Worm (Caenorhabditis elegans) whole organism, young adult: ENCODE results near the gene Y41D4A.7.

Experiments used
- B0035.1 ChIP-seq: sonication (generic microtip); optimal IDR thresholded peaks from 2 replicates; lab custom pipeline; 2016; ENCODE audit warnings: missing genetic modification characterization, mild to moderate bottlenecking, missing compliant biosample characterization, missing genotype, missing genetic modification reagents
- F33H1.4 ChIP-seq: fragments of 200-800 bp; sonication (Bioruptor generic); IDR thresholded peaks from 2 replicates; pipeline ENCODE4 v1.3.6; 2022; ENCODE audit warnings: missing genetic modification reagents, missing genetic modification characterization, missing compliant biosample characterization
- K11D2.4 ChIP-seq: fragments of 200-800 bp; sonication (Bioruptor generic); IDR thresholded peaks from 2 replicates; pipeline ENCODE4 v1.3.6; 2022; ENCODE audit warnings: missing genetic modification reagents, missing genetic modification characterization, missing compliant biosample characterization
- Y67H2A.10 ChIP-seq: fragments of 200-800 bp; sonication (Bioruptor generic); conservative IDR thresholded peaks from 2 replicates; pipeline ENCODE4 v1.3.6; 2022; ENCODE audit warnings: missing genetic modification reagents, missing genetic modification characterization, missing compliant biosample characterization
- Y79H2A.3 ChIP-seq: fragments of 200-800 bp; sonication (Bioruptor generic); conservative IDR thresholded peaks from 2 replicates; pipeline ENCODE4 v1.3.6; 2022; ENCODE audit warnings: missing genetic modification reagents, missing genetic modification characterization, missing compliant biosample characterization
- Y95B8A.8 ChIP-seq: fragments of 200-800 bp; sonication (Bioruptor generic); IDR thresholded peaks from 2 replicates; pipeline ENCODE4 v1.3.6; 2022; ENCODE audit warnings: missing genetic modification reagents, missing genetic modification characterization, missing compliant biosample characterization
- ZK185.1 ChIP-seq: sonication (generic microtip); optimal IDR thresholded peaks from 2 replicates; lab custom pipeline; 2016; ENCODE audit warnings: mild to moderate bottlenecking, missing genetic modification characterization, missing compliant biosample characterization; ENCODE audit not compliant: poor library complexity, severe bottlenecking
- aptf-2 ChIP-seq: fragments of 200-800 bp; sonication (Bioruptor generic); conservative IDR thresholded peaks from 2 replicates; pipeline ENCODE4 v1.3.6; 2022; ENCODE audit warnings: missing genetic modification reagents, missing genetic modification characterization, missing compliant biosample characterization
- atf-7 ChIP-seq: sonication (generic microtip); optimal IDR thresholded peaks from 2 replicates; lab custom pipeline; 2017; ENCODE audit warnings: mild to moderate bottlenecking, missing genetic modification characterization, missing compliant biosample characterization
- attf-5 ChIP-seq: fragments of 200-800 bp; sonication (Bioruptor generic); optimal IDR thresholded peaks from 2 replicates; lab custom pipeline; 2018; ENCODE audit warnings: mild to moderate bottlenecking, missing genetic modification characterization, missing compliant biosample characterization
- cebp-1 ChIP-seq, 2 experiments: fragments of 200-800 bp in 1 of 2; sonication (Bioruptor generic) in 1 of 2; sonication (generic microtip) in 1 of 2; IDR thresholded peaks in 1 of 2; optimal IDR thresholded peaks in 1 of 2; 2 replicates each; pipeline versions ENCODE4 v1.3.6 to Lab custom; 2017 to 2022; ENCODE audit warnings: missing compliant biosample characterization in 2 of 2, missing genetic modification characterization in 2 of 2, mild to moderate bottlenecking in 1 of 2, missing genetic modification reagents in 1 of 2, moderate library complexity in 1 of 2
- ceh-100 ChIP-seq: fragments of 200-800 bp; sonication (Bioruptor generic); IDR thresholded peaks from 2 replicates; pipeline ENCODE4 v1.3.6; 2022; ENCODE audit warnings: missing genetic modification reagents, missing genetic modification characterization, missing compliant biosample characterization
- ceh-40 ChIP-seq: fragments of 200-800 bp; sonication (Bioruptor generic); IDR thresholded peaks from 2 replicates; pipeline ENCODE4 v1.3.6; 2022; ENCODE audit warnings: missing genetic modification characterization, missing compliant biosample characterization
- ceh-79 ChIP-seq: sonication (generic microtip); optimal IDR thresholded peaks from 2 replicates; lab custom pipeline; 2017; ENCODE audit warnings: mild to moderate bottlenecking, missing genetic modification characterization, missing compliant biosample characterization
- ceh-91 ChIP-seq: fragments of 200-800 bp; sonication (Bioruptor generic); IDR thresholded peaks from 2 replicates; pipeline ENCODE4 v1.3.6; 2022; ENCODE audit warnings: missing genetic modification reagents, missing genetic modification characterization, missing compliant biosample characterization
- die-1 ChIP-seq: sonication (generic microtip); optimal IDR thresholded peaks from 2 replicates; lab custom pipeline; 2016; ENCODE audit warnings: missing genotype, mild to moderate bottlenecking, missing genetic modification characterization, missing compliant biosample characterization
- dox-1 ChIP-seq: fragments of 200-800 bp; sonication (Bioruptor generic); IDR thresholded peaks from 2 replicates; pipeline ENCODE4 v1.3.6; 2022; ENCODE audit warnings: missing genetic modification reagents, missing genetic modification characterization, missing compliant biosample characterization
- efl-1 ChIP-seq: fragments of 150-350 bp; optimal IDR thresholded peaks from 2 replicates; lab custom pipeline; 2014; ENCODE audit warnings: missing biosample characterization, missing genetic modification reagents, missing genetic modification characterization
- ekl-4 ChIP-seq: fragments of 200-800 bp; sonication (Bioruptor generic); IDR thresholded peaks from 2 replicates; pipeline ENCODE4 v1.3.6; 2022; ENCODE audit warnings: missing genetic modification reagents, missing genetic modification characterization, missing compliant biosample characterization
- hlh-26 ChIP-seq: fragments of 200-800 bp; sonication (Bioruptor generic); conservative IDR thresholded peaks from 2 replicates; pipeline ENCODE4 v1.3.6; 2022; ENCODE audit warnings: missing genetic modification reagents, missing genetic modification characterization, missing compliant biosample characterization
- hmg-1.2 ChIP-seq: fragments of 200-800 bp; sonication (Bioruptor generic); IDR thresholded peaks from 2 replicates; pipeline ENCODE4 v1.3.6; 2022; ENCODE audit warnings: missing genetic modification reagents, missing genetic modification characterization, missing compliant biosample characterization
- let-607 ChIP-seq, 2 experiments: fragments of 200-800 bp in 1 of 2; sonication (Bioruptor generic) in 1 of 2; sonication (generic microtip) in 1 of 2; optimal IDR thresholded peaks; 2 replicates each; lab custom pipeline; 2016 to 2018; ENCODE audit warnings: mild to moderate bottlenecking in 2 of 2, missing compliant biosample characterization in 2 of 2, missing genetic modification characterization in 2 of 2, moderate library complexity in 2 of 2, missing genotype in 1 of 2
- lin-26 ChIP-seq: fragments of 200-800 bp; sonication (Bioruptor generic); IDR thresholded peaks from 2 replicates; pipeline ENCODE4 v1.3.6; 2022; ENCODE audit warnings: missing genetic modification reagents, missing genetic modification characterization, missing compliant biosample characterization
- lsl-1 ChIP-seq: fragments of 200-800 bp; sonication (Bioruptor generic); optimal IDR thresholded peaks from 2 replicates; lab custom pipeline; 2018; ENCODE audit warnings: mild to moderate bottlenecking, missing genetic modification characterization, moderate library complexity, missing compliant biosample characterization
- madf-10 ChIP-seq: sonication (generic microtip); optimal IDR thresholded peaks from 2 replicates; lab custom pipeline; 2016; ENCODE audit warnings: mild to moderate bottlenecking, missing genetic modification characterization, missing compliant biosample characterization
- mcd-1 ChIP-seq: fragments of 200-800 bp; sonication (Bioruptor generic); IDR thresholded peaks from 2 replicates; pipeline ENCODE4 v1.3.6; 2022; ENCODE audit warnings: missing genetic modification reagents, missing genetic modification characterization, missing compliant biosample characterization
- nfya-1 ChIP-seq: sonication (generic microtip); optimal IDR thresholded peaks from 2 replicates; lab custom pipeline; 2017; ENCODE audit warnings: antibody characterized with exemption, missing compliant biosample characterization, missing genetic modification characterization, borderline replicate concordance; ENCODE audit not compliant: insufficient read depth
- nfyb-1 ChIP-seq: fragments of 200-800 bp; sonication (Bioruptor generic); IDR thresholded peaks from 2 replicates; pipeline ENCODE4 v1.3.6; 2022; ENCODE audit warnings: missing genetic modification reagents, missing genetic modification characterization, missing compliant biosample characterization
- nhr-80 ChIP-seq: sonication (generic microtip); optimal IDR thresholded peaks from 2 replicates; lab custom pipeline; 2016; ENCODE audit warnings: missing genetic modification characterization, missing compliant biosample characterization
- rec-8 ChIP-seq, 2 experiments: sonication (generic microtip); optimal IDR thresholded peaks; 2 replicates each; lab custom pipeline; 2016; ENCODE audit warnings: mild to moderate bottlenecking in 2 of 2, missing genetic modification characterization in 2 of 2, missing genetic modification reagents in 2 of 2, missing genotype in 2 of 2, missing biosample characterization in 1 of 2, missing compliant biosample characterization in 1 of 2, moderate library complexity in 1 of 2
- rpc-1 ChIP-seq, 2 experiments: fragments of 150-350 bp in 1 of 2; sonication (generic microtip) in 1 of 2; optimal IDR thresholded peaks; 2 replicates each; lab custom pipeline; 2014 to 2018; ENCODE audit warnings: missing biosample characterization in 1 of 2, missing genetic modification characterization in 1 of 2, missing genetic modification reagents in 1 of 2, missing genotype in 1 of 2
- snpc-4 ChIP-seq, 5 experiments: fragments of 150-350 bp in 1 of 5; sonication (generic microtip) in 4 of 5; optimal IDR thresholded peaks; 2 replicates each; lab custom pipeline; 2014 to 2018; ENCODE audit warnings: missing genetic modification characterization in 5 of 5, missing biosample characterization in 3 of 5, antibody characterized with exemption in 2 of 5, mild to moderate bottlenecking in 2 of 5, missing compliant biosample characterization in 2 of 5, missing genotype in 2 of 5, moderate library complexity in 2 of 5, missing genetic modification reagents in 1 of 5
- tbx-9 ChIP-seq: sonication (generic microtip); optimal IDR thresholded peaks from 2 replicates; lab custom pipeline; 2016; ENCODE audit warnings: borderline replicate concordance, missing genetic modification characterization, inconsistent platforms, missing compliant biosample characterization
- tlf-1 ChIP-seq: fragments of 200-800 bp; sonication (Bioruptor generic); optimal IDR thresholded peaks from 2 replicates; lab custom pipeline; 2018; ENCODE audit warnings: mild to moderate bottlenecking, missing genetic modification characterization, missing compliant biosample characterization
- unc-130 ChIP-seq: sonication (generic microtip); optimal IDR thresholded peaks from 2 replicates; lab custom pipeline; 2016; ENCODE audit warnings: missing genetic modification reagents, missing genetic modification characterization, missing compliant biosample characterization
- xnd-1 ChIP-seq: sonication (generic microtip); optimal IDR thresholded peaks from 2 replicates; lab custom pipeline; 2016; ENCODE audit warnings: missing genotype, missing genetic modification reagents, missing genetic modification characterization, missing compliant biosample characterization
- zfh-2 ChIP-seq: fragments of 200-800 bp; sonication (Bioruptor generic); conservative IDR thresholded peaks from 2 replicates; pipeline ENCODE4 v1.3.6; 2022; ENCODE audit warnings: missing genetic modification reagents, missing genetic modification characterization, missing compliant biosample characterization

Gene Y41D4A.7

DNA sequence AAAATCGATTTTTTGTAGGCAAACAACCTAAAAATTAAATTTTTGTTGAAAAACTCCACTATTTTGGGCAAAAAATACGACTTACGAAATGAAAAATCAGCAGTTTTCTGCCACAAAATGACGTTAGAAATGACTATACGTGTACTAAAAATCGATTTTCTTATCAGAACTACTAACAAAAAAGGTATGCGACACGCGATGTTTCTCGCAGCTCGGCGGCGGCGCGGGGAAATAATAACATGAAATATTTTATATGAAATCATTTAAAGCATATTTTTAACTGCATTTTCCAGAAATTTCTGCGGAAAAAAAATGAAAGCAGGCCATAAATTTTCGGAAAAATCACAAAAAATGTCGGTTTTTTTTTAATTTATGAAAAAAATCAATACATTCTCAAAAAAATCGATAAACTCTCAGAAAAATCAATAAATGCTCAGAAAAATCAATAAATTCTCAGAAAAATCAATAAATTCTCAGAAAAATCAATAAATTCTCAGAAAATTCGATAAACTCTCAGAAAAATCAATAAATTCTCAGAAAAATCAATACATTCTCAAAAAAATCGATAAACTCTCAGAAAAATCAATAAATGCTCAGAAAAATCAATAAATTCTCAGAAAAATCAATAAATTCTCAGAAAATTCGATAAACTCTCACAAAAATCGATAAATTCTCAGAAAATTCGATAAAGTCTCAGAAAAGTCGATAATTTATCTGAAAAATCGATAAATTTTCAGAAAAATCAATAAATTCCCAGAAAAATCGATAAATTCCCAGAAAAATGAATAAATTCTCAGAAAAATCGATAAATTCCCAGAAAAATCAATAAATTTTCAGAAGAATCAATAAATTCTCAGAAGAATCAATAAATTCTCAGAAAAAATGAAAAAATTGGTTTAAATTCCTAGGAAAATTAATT is 21.0 kb downstream of the Y41D4A.7 start, which contains the start of gene ptpn-22:
Gene ptpn-22, minus strand, starts transcription at position 158 of the 919 bp plus-strand sequence.
- TF ChIP-seq let-607 (tag; optimal IDR thresholded peaks at IDR 0.05; lab: Kevin White, UChicago) (peak; percentile 55 to 56), nfya-1 (tag; lab: Kevin White, UChicago) (no peak), snpc-4 (GFP tag; optimal IDR thresholded peaks at IDR 0.05; lab: Kevin White, UChicago) (no peak), snpc-4 (tag; optimal IDR thresholded peaks at IDR 0.05; lab: Kevin White, UChicago) (no peak), K11D2.4 (GFP tag; lab: Robert Waterston, UW) (no peak), Y79H2A.3 (GFP tag; lab: Robert Waterston, UW) (no peak)

DNA sequence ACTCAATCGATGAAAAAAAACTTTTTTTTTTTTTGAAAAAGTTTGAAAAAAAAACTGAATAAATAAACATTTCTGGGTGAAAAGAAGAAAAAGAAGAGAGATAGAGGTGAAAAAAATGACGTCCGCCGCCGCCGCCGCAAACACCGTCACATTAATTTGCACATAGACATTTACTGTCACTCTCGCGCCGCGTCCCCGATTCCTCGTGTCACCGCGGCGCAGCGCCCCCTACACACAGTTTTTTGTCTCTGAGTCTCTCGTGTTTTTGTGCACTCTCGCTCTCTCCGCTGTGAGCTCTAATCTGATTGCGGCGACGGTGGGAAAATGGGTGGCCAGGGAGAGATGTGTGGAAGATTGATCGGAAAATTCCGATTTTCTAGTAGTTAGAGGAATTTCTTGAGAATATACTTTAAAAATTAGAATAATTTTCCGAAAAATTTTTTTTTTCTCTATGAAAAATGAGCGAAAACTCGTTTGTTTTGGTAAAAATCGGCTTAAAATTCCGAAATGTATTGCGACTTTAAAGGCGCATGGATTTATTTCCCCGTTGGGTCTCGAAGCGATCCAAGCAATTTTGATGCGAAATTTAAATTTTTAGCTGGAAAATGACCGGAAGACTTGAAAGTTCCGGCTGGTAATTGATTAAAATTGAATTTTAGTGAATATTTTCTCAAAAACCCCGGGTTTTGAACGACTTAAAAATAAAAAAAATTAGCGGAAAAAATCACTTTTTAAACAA is 21.8 kb downstream of the Y41D4A.7 start:
- no peak for TF ChIP-seq Y67H2A.10
- peak; percentile 92 for TF ChIP-seq zfh-2
- no peak for TF ChIP-seq cebp-1 (GFP tag; IDR thresholded peaks at IDR 0.05; lab: Robert Waterston, UW)
- TF ChIP-seq cebp-1 (tag; optimal IDR thresholded peaks at IDR 0.05; lab: Kevin White, UChicago): peak; percentile 43
- TF ChIP-seq mcd-1 (GFP tag; lab: Robert Waterston, UW): peak; percentile 22; the same call in 1 of the 2 replicates
- TF ChIP-seq lin-26 (GFP tag; lab: Robert Waterston, UW): 0 out of 2 replicates have a peak, but pooled peaks have one; percentile 30
- TF ChIP-seq madf-10 (tag; lab: Kevin White, UChicago): peak; percentile 66
- TF ChIP-seq lsl-1 (GFP tag; lab: Kevin White, UChicago): no peak
- peak; percentile 41; the same call in 1 of the 2 replicates for TF ChIP-seq nfyb-1 (GFP tag; lab: Robert Waterston, UW)
- peak; percentile 51 for TF ChIP-seq nhr-80 (tag; lab: Kevin White, UChicago)
- peak; percentile 50 for TF ChIP-seq F33H1.4
- no peak for TF ChIP-seq hlh-26 (GFP tag; lab: Robert Waterston, UW)
- TF ChIP-seq let-607 (tag; optimal IDR thresholded peaks at IDR 0.05; lab: Kevin White, UChicago): peak; percentile 46 to 83
- TF ChIP-seq hmg-1.2: peak; percentile 57; the same call in 1 of the 2 replicates
- TF ChIP-seq dox-1: 0 out of 2 replicates have a peak, but pooled peaks have one; percentile 24
- peak; percentile 22 for TF ChIP-seq attf-5 (GFP tag; lab: Kevin White, UChicago)
- TF ChIP-seq, all 124 proteins: peak for 12

- TF ChIP-seq efl-1 (GFP tag; lab: Kevin White, UChicago): no peak
- TF ChIP-seq B0035.1 (tag; lab: Kevin White, UChicago): no peak
- no peak for TF ChIP-seq ceh-79 (tag; lab: Kevin White, UChicago)
- TF ChIP-seq tlf-1 (GFP tag; lab: Kevin White, UChicago): no peak
- no peak for TF ChIP-seq dox-1
- TF ChIP-seq aptf-2 (GFP tag; lab: Robert Waterston, UW): no peak
- no peak for TF ChIP-seq Y95B8A.8 (GFP tag; lab: Robert Waterston, UW)
- TF ChIP-seq die-1 (tag; lab: Kevin White, UChicago): no peak
- no peak for TF ChIP-seq ceh-40 (GFP tag; lab: Robert Waterston, UW)
- no peak for TF ChIP-seq tbx-9
Observed at ce11 chrIV:1738892-1739291, 22.5 kb downstream of the Y41D4A.7 start.

- peak; percentile 85 for TF ChIP-seq F33H1.4
- no peak for TF ChIP-seq rec-8 (tag; optimal IDR thresholded peaks at IDR 0.05; lab: Kevin White, UChicago)
- no peak for TF ChIP-seq aptf-2 (GFP tag; lab: Robert Waterston, UW)
- TF ChIP-seq unc-130 (GFP tag; lab: Kevin White, UChicago): peak; percentile 38
- TF ChIP-seq ceh-91 (GFP tag; lab: Robert Waterston, UW): peak; percentile 84
- peak; percentile 80 for TF ChIP-seq ceh-100 (GFP tag; lab: Robert Waterston, UW)
- no peak for TF ChIP-seq ZK185.1 (tag; lab: Kevin White, UChicago)
- no peak for TF ChIP-seq die-1 (tag; lab: Kevin White, UChicago)
- TF ChIP-seq xnd-1 (tag; lab: Kevin White, UChicago): peak; percentile 94
- TF ChIP-seq ekl-4: peak; percentile 72
- peak; percentile 72; the same call in 1 of the 2 replicates for TF ChIP-seq Y95B8A.8 (GFP tag; lab: Robert Waterston, UW)
- TF ChIP-seq atf-7: no peak
- TF ChIP-seq rpc-1 (optimal IDR thresholded peaks at IDR 0.05; lab: Kevin White, UChicago): no peak
- no peak for TF ChIP-seq rpc-1 (tag; optimal IDR thresholded peaks at IDR 0.05; lab: Kevin White, UChicago)
Observed at ce11 chrIV:1738324-1738730, 23.0 kb downstream of the Y41D4A.7 start.
